Worm (Caenorhabditis elegans) whole organism, midembryonic: ENCODE measurements around the gene npr-37.

ENCODE experiments used
- T22C8.4 ChIP-seq: fragments of 200-800 bp; sonication (Bioruptor generic); IDR thresholded peaks from 2 replicates; pipeline ENCODE4 v1.3.6; 2022; ENCODE audit warnings: missing genetic modification characterization, missing compliant biosample characterization
- cog-1 ChIP-seq: sonication (generic microtip); optimal IDR thresholded peaks from 2 replicates; lab custom pipeline; 2016; ENCODE audit warnings: missing genetic modification characterization, missing compliant biosample characterization

npr-37 gene

ce11 chrIV:419674-420073 lies 61.3 kb downstream of the npr-37 start, which contains the start of gene eri-1:
TSS of gene eri-1 (minus strand) at chrIV:419958.
- peak; percentile 46; the same call in 1 of the 2 replicates for TF ChIP-seq T22C8.4
- TF ChIP-seq cog-1 (tag; lab: Kevin White, UChicago), result no peak
